Worm (Caenorhabditis elegans) whole organism, L1 larva: ENCODE data around the gene R151.8.

ENCODE experiments used
- nhr-11 ChIP-seq: fragments of 150-350 bp; optimal IDR thresholded peaks from 2 replicates; lab custom pipeline; 2014; ENCODE audit warnings: missing biosample characterization, missing genetic modification characterization
- nhr-19 ChIP-seq: fragments of 200-800 bp; sonication (Bioruptor generic); conservative IDR thresholded peaks from 2 replicates; pipeline ENCODE4 v1.3.6; 2022; ENCODE audit warnings: missing genetic modification characterization, missing compliant biosample characterization
- nhr-76 ChIP-seq: sonication (generic microtip); optimal IDR thresholded peaks from 2 replicates; lab custom pipeline; 2017; ENCODE audit warnings: missing biosample characterization, missing genetic modification characterization
- sup-37 ChIP-seq: fragments of 200-800 bp; sonication (Bioruptor generic); optimal IDR thresholded peaks from 2 replicates; lab custom pipeline; 2018; ENCODE audit warnings: mild to moderate bottlenecking, missing genetic modification characterization, missing compliant biosample characterization
- tbx-2 ChIP-seq: sonication (generic microtip); optimal IDR thresholded peaks from 2 replicates; lab custom pipeline; 2016; ENCODE audit warnings: missing genetic modification characterization, missing compliant biosample characterization
- unc-62 ChIP-seq: fragments of 150-350 bp; optimal IDR thresholded peaks from 2 replicates; lab custom pipeline; 2014; ENCODE audit warnings: missing biosample characterization, missing genetic modification reagents, missing genetic modification characterization

- TF ChIP-seq nhr-11 (tag; lab: Kevin White, UChicago) (no peak), nhr-76 (no peak), nhr-19 (GFP tag; lab: Robert Waterston, UW) (no peak), tbx-2 (tag; lab: Kevin White, UChicago) (no peak), sup-37 (GFP tag; lab: Kevin White, UChicago) (no peak), unc-62 (GFP tag; lab: Kevin White, UChicago) (no peak)
Observed at ce11 chrIII:7178497-7178896, 51.1 kb downstream of the R151.8 start.
